Worm (Caenorhabditis elegans) whole organism, L4/young adult: Measurements from ENCODE around the gene tomm-40.

ENCODE experiments used
- W03F9.2 ChIP-seq: fragments of 150-350 bp; optimal IDR thresholded peaks from 2 replicates; lab custom pipeline; 2014; ENCODE audit warnings: missing biosample characterization, missing genetic modification characterization
- him-1 ChIP-seq: sonication (generic microtip); optimal IDR thresholded peaks from 2 replicates; lab custom pipeline; 2016; ENCODE audit warnings: missing genotype, missing genetic modification reagents, missing genetic modification characterization, missing compliant biosample characterization

ce11 chrII:8931405-8932149 lies 41.8 kb downstream of the tomm-40 start:
- TF ChIP-seq him-1 (no peak), W03F9.2 (tag; lab: Kevin White, UChicago) (no peak)
